Worm (Caenorhabditis elegans) whole organism, young adult: Measurements from ENCODE around the gene F56C9.8.

Experiments
- B0035.1 ChIP-seq: sonication (generic microtip); optimal IDR thresholded peaks from 2 replicates; lab custom pipeline; 2016; ENCODE audit warnings: missing genetic modification characterization, mild to moderate bottlenecking, missing compliant biosample characterization, missing genotype, missing genetic modification reagents
- C06A6.2 ChIP-seq: fragments of 200-800 bp; sonication (Bioruptor generic); conservative IDR thresholded peaks from 2 replicates; pipeline ENCODE4 v1.3.6; 2022; ENCODE audit warnings: missing genetic modification characterization, missing compliant biosample characterization
- F52B5.7 ChIP-seq: sonication (generic microtip); optimal IDR thresholded peaks from 2 replicates; lab custom pipeline; 2016; ENCODE audit warnings: mild to moderate bottlenecking, missing genetic modification characterization, missing compliant biosample characterization
- K12H6.12 ChIP-seq: fragments of 200-800 bp; sonication (Bioruptor generic); optimal IDR thresholded peaks from 2 replicates; lab custom pipeline; 2018; ENCODE audit warnings: mild to moderate bottlenecking, missing genetic modification characterization, missing compliant biosample characterization
- T07F8.4 ChIP-seq: sonication (generic microtip); optimal IDR thresholded peaks from 2 replicates; lab custom pipeline; 2016; ENCODE audit warnings: mild to moderate bottlenecking, missing genetic modification characterization, moderate library complexity, missing compliant biosample characterization
- T26A5.8 ChIP-seq: sonication (generic microtip); optimal IDR thresholded peaks from 2 replicates; lab custom pipeline; 2016; ENCODE audit warnings: missing genetic modification characterization, missing compliant biosample characterization
- Y53F4B.3 ChIP-seq: fragments of 200-800 bp; sonication (Bioruptor generic); IDR thresholded peaks from 2 replicates; pipeline ENCODE4 v1.3.6; 2022; ENCODE audit warnings: missing genetic modification reagents, missing genetic modification characterization, missing compliant biosample characterization
- Y53G8AR.9 ChIP-seq: fragments of 200-800 bp; sonication (Bioruptor generic); conservative IDR thresholded peaks from 2 replicates; pipeline ENCODE4 v1.3.6; 2022; ENCODE audit warnings: missing genetic modification reagents, missing genetic modification characterization, missing compliant biosample characterization
- ZK185.1 ChIP-seq: sonication (generic microtip); optimal IDR thresholded peaks from 2 replicates; lab custom pipeline; 2016; ENCODE audit warnings: mild to moderate bottlenecking, missing genetic modification characterization, missing compliant biosample characterization; ENCODE audit not compliant: poor library complexity, severe bottlenecking
- aptf-2 ChIP-seq: fragments of 200-800 bp; sonication (Bioruptor generic); conservative IDR thresholded peaks from 2 replicates; pipeline ENCODE4 v1.3.6; 2022; ENCODE audit warnings: missing genetic modification reagents, missing genetic modification characterization, missing compliant biosample characterization
- attf-3 ChIP-seq: fragments of 200-800 bp; sonication (Bioruptor generic); conservative IDR thresholded peaks from 2 replicates; pipeline ENCODE4 v1.3.6; 2022; ENCODE audit warnings: missing genetic modification reagents, missing genetic modification characterization, missing compliant biosample characterization
- attf-5 ChIP-seq: fragments of 200-800 bp; sonication (Bioruptor generic); optimal IDR thresholded peaks from 2 replicates; lab custom pipeline; 2018; ENCODE audit warnings: mild to moderate bottlenecking, missing genetic modification characterization, missing compliant biosample characterization
- bed-1 ChIP-seq: fragments of 200-800 bp; sonication (Bioruptor generic); IDR thresholded peaks from 2 replicates; pipeline ENCODE4 v1.3.6; 2022; ENCODE audit warnings: missing genetic modification reagents, missing genetic modification characterization, missing compliant biosample characterization
- ccch-3 ChIP-seq: fragments of 200-800 bp; sonication (Bioruptor generic); optimal IDR thresholded peaks from 2 replicates; lab custom pipeline; 2018; ENCODE audit warnings: mild to moderate bottlenecking, missing genetic modification characterization, missing compliant biosample characterization
- ceh-27 ChIP-seq: fragments of 200-800 bp; sonication (Bioruptor generic); optimal IDR thresholded peaks from 2 replicates; lab custom pipeline; 2018; ENCODE audit warnings: mild to moderate bottlenecking, missing genetic modification characterization, moderate library complexity, missing compliant biosample characterization
- ceh-79 ChIP-seq: sonication (generic microtip); optimal IDR thresholded peaks from 2 replicates; lab custom pipeline; 2017; ENCODE audit warnings: mild to moderate bottlenecking, missing genetic modification characterization, missing compliant biosample characterization
- ceh-91 ChIP-seq: fragments of 200-800 bp; sonication (Bioruptor generic); IDR thresholded peaks from 2 replicates; pipeline ENCODE4 v1.3.6; 2022; ENCODE audit warnings: missing genetic modification reagents, missing genetic modification characterization, missing compliant biosample characterization
- chd-7 ChIP-seq: sonication (generic microtip); optimal IDR thresholded peaks from 2 replicates; lab custom pipeline; 2016; ENCODE audit warnings: mild to moderate bottlenecking, missing genetic modification characterization, moderate library complexity, missing compliant biosample characterization
- die-1 ChIP-seq: sonication (generic microtip); optimal IDR thresholded peaks from 2 replicates; lab custom pipeline; 2016; ENCODE audit warnings: missing genotype, mild to moderate bottlenecking, missing genetic modification characterization, missing compliant biosample characterization
- egl-44 ChIP-seq: fragments of 200-800 bp; sonication (Bioruptor generic); IDR thresholded peaks from 2 replicates; pipeline ENCODE4 v1.3.6; 2022; ENCODE audit warnings: missing genetic modification reagents, missing genetic modification characterization, missing compliant biosample characterization
- gei-17 ChIP-seq: fragments of 200-800 bp; sonication (Bioruptor generic); optimal IDR thresholded peaks from 2 replicates; lab custom pipeline; 2018; ENCODE audit warnings: mild to moderate bottlenecking, missing genetic modification characterization, missing compliant biosample characterization
- him-1 ChIP-seq: sonication (generic microtip); optimal IDR thresholded peaks from 2 replicates; lab custom pipeline; 2016; ENCODE audit warnings: missing genotype, missing genetic modification reagents, missing genetic modification characterization, missing compliant biosample characterization
- hlh-26 ChIP-seq: fragments of 200-800 bp; sonication (Bioruptor generic); conservative IDR thresholded peaks from 2 replicates; pipeline ENCODE4 v1.3.6; 2022; ENCODE audit warnings: missing genetic modification reagents, missing genetic modification characterization, missing compliant biosample characterization
- lag-1 ChIP-seq: fragments of 200-800 bp; sonication (Bioruptor generic); IDR thresholded peaks from 2 replicates; pipeline ENCODE4 v1.3.6; 2022; ENCODE audit warnings: missing genetic modification reagents, missing genetic modification characterization, missing compliant biosample characterization
- lin-35 ChIP-seq, 3 experiments: fragments of 150-350 bp in 2 of 3; sonication (generic microtip) in 1 of 3; optimal IDR thresholded peaks; 2 replicates each; lab custom pipeline; 2014 to 2018; ENCODE audit warnings: missing biosample characterization in 3 of 3, missing genetic modification characterization in 3 of 3, missing genetic modification reagents in 3 of 3
- lin-40 ChIP-seq: sonication (generic microtip); optimal IDR thresholded peaks from 2 replicates; lab custom pipeline; 2016; ENCODE audit warnings: missing genetic modification characterization, mild to moderate bottlenecking, missing compliant biosample characterization, missing genotype, missing genetic modification reagents
- lsl-1 ChIP-seq: fragments of 200-800 bp; sonication (Bioruptor generic); optimal IDR thresholded peaks from 2 replicates; lab custom pipeline; 2018; ENCODE audit warnings: mild to moderate bottlenecking, missing genetic modification characterization, moderate library complexity, missing compliant biosample characterization
- lsy-27 ChIP-seq: sonication (generic microtip); optimal IDR thresholded peaks from 2 replicates; lab custom pipeline; 2017; ENCODE audit warnings: missing genetic modification characterization, mild to moderate bottlenecking, missing compliant biosample characterization, antibody characterized with exemption, missing genotype, borderline replicate concordance; ENCODE audit not compliant: insufficient read depth
- madf-3 ChIP-seq: fragments of 200-800 bp; sonication (Bioruptor generic); IDR thresholded peaks from 2 replicates; pipeline ENCODE4 v1.3.6; 2022; ENCODE audit warnings: missing genetic modification reagents, missing genetic modification characterization, missing compliant biosample characterization
- nfya-2 ChIP-seq: fragments of 200-800 bp; sonication (Bioruptor generic); IDR thresholded peaks from 2 replicates; pipeline ENCODE4 v1.3.6; 2022; ENCODE audit warnings: missing genetic modification reagents, missing genetic modification characterization, missing compliant biosample characterization
- nfyb-1 ChIP-seq: fragments of 200-800 bp; sonication (Bioruptor generic); IDR thresholded peaks from 2 replicates; pipeline ENCODE4 v1.3.6; 2022; ENCODE audit warnings: missing genetic modification reagents, missing genetic modification characterization, missing compliant biosample characterization
- nhr-120 ChIP-seq: fragments of 200-800 bp; sonication (Bioruptor generic); IDR thresholded peaks from 2 replicates; pipeline ENCODE4 v1.3.6; 2022; ENCODE audit warnings: missing genetic modification characterization, missing compliant biosample characterization
- nhr-80 ChIP-seq: sonication (generic microtip); optimal IDR thresholded peaks from 2 replicates; lab custom pipeline; 2016; ENCODE audit warnings: missing genetic modification characterization, missing compliant biosample characterization
- pbrm-1 ChIP-seq: fragments of 200-800 bp; sonication (Bioruptor generic); IDR thresholded peaks from 2 replicates; pipeline ENCODE4 v1.3.6; 2022; ENCODE audit warnings: missing genetic modification reagents, missing genetic modification characterization, missing compliant biosample characterization
- pha-4 ChIP-seq: fragments of 150-350 bp; sonication (generic microtip); optimal IDR thresholded peaks from 2 replicates; lab custom pipeline; 2014; ENCODE audit warnings: missing biosample characterization, missing genetic modification reagents, missing genetic modification characterization
- rcor-1 ChIP-seq: fragments of 200-800 bp; sonication (Bioruptor generic); IDR thresholded peaks from 2 replicates; pipeline ENCODE4 v1.3.6; 2022; ENCODE audit warnings: missing genetic modification reagents, missing genetic modification characterization, missing compliant biosample characterization
- sea-2 ChIP-seq: fragments of 200-800 bp; sonication (Bioruptor generic); IDR thresholded peaks from 2 replicates; pipeline ENCODE4 v1.3.6; 2022; ENCODE audit warnings: missing genetic modification characterization, missing compliant biosample characterization
- snpc-1.1 ChIP-seq: sonication (generic microtip); optimal IDR thresholded peaks from 2 replicates; lab custom pipeline; 2017; ENCODE audit warnings: missing genetic modification characterization, mild to moderate bottlenecking, missing compliant biosample characterization, antibody characterized with exemption, moderate library complexity, missing genotype, missing genetic modification reagents; ENCODE audit not compliant: insufficient read depth
- snpc-1.3 ChIP-seq: sonication (generic microtip); optimal IDR thresholded peaks from 2 replicates; lab custom pipeline; 2017; ENCODE audit warnings: missing genetic modification characterization, mild to moderate bottlenecking, missing compliant biosample characterization, antibody characterized with exemption, moderate library complexity, missing genotype, missing genetic modification reagents; ENCODE audit not compliant: insufficient read depth
- snpc-4 ChIP-seq, 5 experiments: fragments of 150-350 bp in 1 of 5; sonication (generic microtip) in 4 of 5; optimal IDR thresholded peaks; 2 replicates each; lab custom pipeline; 2014 to 2018; ENCODE audit warnings: missing genetic modification characterization in 5 of 5, missing biosample characterization in 3 of 5, antibody characterized with exemption in 2 of 5, mild to moderate bottlenecking in 2 of 5, missing compliant biosample characterization in 2 of 5, missing genotype in 2 of 5, moderate library complexity in 2 of 5, missing genetic modification reagents in 1 of 5
- tbp1 ChIP-seq: fragments of 200-800 bp; sonication (Bioruptor generic); optimal IDR thresholded peaks from 2 replicates; lab custom pipeline; 2018; ENCODE audit warnings: mild to moderate bottlenecking, missing genetic modification characterization, missing compliant biosample characterization
- zim-3 ChIP-seq: sonication (generic microtip); optimal IDR thresholded peaks from 2 replicates; lab custom pipeline; 2017; ENCODE audit warnings: mild to moderate bottlenecking, missing genetic modification characterization, moderate library complexity, missing compliant biosample characterization

F56C9.8 gene

ce11 chrIII:7285783-7286182 lies 33.5 kb downstream of the F56C9.8 start, which contains the start of gene pho-5:
Gene pho-5, minus strand, starts transcription at chrIII:7285883.
- no peak for TF ChIP-seq nhr-120 (GFP tag; lab: Robert Waterston, UW)
- TF ChIP-seq snpc-1.3 (tag; lab: Kevin White, UChicago): peak; percentile 9

ce11 chrIII:7281179-7281578 lies 38.1 kb downstream of the F56C9.8 start, which contains the start of gene B0361.3:
Gene B0361.3, plus strand, starts transcription at chrIII:7281462.
- TF ChIP-seq snpc-4 (GFP tag; optimal IDR thresholded peaks at IDR 0.05; lab: Kevin White, UChicago) (no peak), snpc-4 (tag; optimal IDR thresholded peaks at IDR 0.05; lab: Kevin White, UChicago) (peak in 1 of 4 experiments; percentile 55), attf-3 (GFP tag; lab: Robert Waterston, UW) (peak; percentile 66; the same call in 1 of the 2 replicates), him-1 (no peak), nhr-80 (tag; lab: Kevin White, UChicago) (no peak), aptf-2 (GFP tag; lab: Robert Waterston, UW) (no peak), pbrm-1 (GFP tag; lab: Robert Waterston, UW) (no peak), ceh-79 (tag; lab: Kevin White, UChicago) (no peak)
- TF ChIP-seq, all 124 proteins: peak for 2

ce11 chrIII:7278491-7278890 lies 40.8 kb downstream of the F56C9.8 start:
- no peak for TF ChIP-seq madf-3
- TF ChIP-seq ceh-27 (GFP tag; lab: Kevin White, UChicago): peak; percentile 72
- TF ChIP-seq T26A5.8 (tag; lab: Kevin White, UChicago): no peak
- peak; percentile 25 for TF ChIP-seq T07F8.4
- TF ChIP-seq gei-17 (GFP tag; lab: Kevin White, UChicago): peak; percentile 83
- peak; percentile 58 for TF ChIP-seq attf-5 (GFP tag; lab: Kevin White, UChicago)
- no peak for TF ChIP-seq hlh-26
- no peak for TF ChIP-seq lag-1 (GFP tag; lab: Robert Waterston, UW)
- no peak for TF ChIP-seq lsy-27
- peak; percentile 41 for TF ChIP-seq K12H6.12 (tag; lab: Kevin White, UChicago)
- TF ChIP-seq snpc-1.1 (tag; lab: Kevin White, UChicago): peak; percentile 73
- TF ChIP-seq zim-3: peak; percentile 36
- TF ChIP-seq nhr-80 (tag; lab: Kevin White, UChicago): peak; percentile 52
- TF ChIP-seq B0035.1: no peak
- TF ChIP-seq sea-2 (GFP tag; lab: Robert Waterston, UW): no peak
- TF ChIP-seq rcor-1: peak; percentile 38; the same call in 1 of the 2 replicates
- TF ChIP-seq egl-44 (GFP tag; lab: Robert Waterston, UW): peak; percentile 42; the same call in 1 of the 2 replicates
- 0 out of 2 replicates have a peak, but pooled peaks have one; percentile 47 for TF ChIP-seq nhr-120 (GFP tag; lab: Robert Waterston, UW)
- TF ChIP-seq tbp1 (GFP tag; lab: Kevin White, UChicago): peak; percentile 82
- peak; percentile 71 for TF ChIP-seq chd-7 (tag; lab: Kevin White, UChicago)
- no peak for TF ChIP-seq ceh-91 (GFP tag; lab: Robert Waterston, UW)
- TF ChIP-seq die-1 (tag; lab: Kevin White, UChicago): peak; percentile 16
- TF ChIP-seq Y53G8AR.9: peak; percentile 79
- peak in 1 of 3 experiments; percentile 67 for TF ChIP-seq lin-35 (GFP tag; optimal IDR thresholded peaks at IDR 0.05; lab: Kevin White, UChicago)
- TF ChIP-seq ZK185.1 (tag; lab: Kevin White, UChicago): peak; percentile 79
- no peak for TF ChIP-seq ccch-3 (GFP tag; lab: Kevin White, UChicago)
- peak; percentile 38 for TF ChIP-seq F52B5.7 (tag; lab: Kevin White, UChicago)
- no peak for TF ChIP-seq Y53F4B.3 (GFP tag; lab: Robert Waterston, UW)
- TF ChIP-seq lin-40: peak; percentile 90
- TF ChIP-seq nfyb-1 (GFP tag; lab: Robert Waterston, UW): peak; percentile 94
- TF ChIP-seq C06A6.2 (GFP tag; lab: Robert Waterston, UW): peak; percentile 79
- TF ChIP-seq bed-1 (GFP tag; lab: Robert Waterston, UW): no peak
- TF ChIP-seq lsl-1 (GFP tag; lab: Kevin White, UChicago): no peak
- peak; percentile 67 for TF ChIP-seq ceh-79 (tag; lab: Kevin White, UChicago)
- peak; percentile 49 for TF ChIP-seq snpc-1.3 (tag; lab: Kevin White, UChicago)
- TF ChIP-seq nfya-2 (GFP tag; lab: Robert Waterston, UW): no peak
- TF ChIP-seq pha-4 (tag; lab: Kevin White, UChicago): no peak
